Fruit fly (Drosophila melanogaster): ENCODE data around the gene GCC185.
A peak's percentile ranks its signal among the peaks of the same experiment; 100 is the strongest.

Gene GCC185

DNA sequence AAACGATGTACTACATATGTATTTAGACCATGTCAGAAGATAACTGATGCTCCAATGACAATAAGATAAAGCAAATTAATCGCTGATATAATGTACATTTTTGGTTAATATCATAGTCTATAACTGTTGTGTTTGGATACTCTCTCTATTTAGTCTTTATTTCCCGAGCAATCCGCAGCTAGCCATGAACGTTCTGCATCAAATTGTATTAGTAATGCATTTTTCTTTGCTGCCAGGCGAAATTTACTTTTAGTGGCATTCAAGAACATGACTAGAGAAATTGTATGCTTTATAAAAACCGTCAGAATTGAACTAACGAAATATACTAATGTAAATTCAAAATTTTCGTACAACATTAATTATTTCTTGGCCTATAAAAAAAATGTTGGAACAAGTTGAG is 39.2 kb upstream of the GCC185 start, which contains the start of gene GC2:
GC2 (plus strand) TSS at position 301 of the 400 bp plus-strand sequence.
- TF ChIP-seq CG7745 (tag; optimal IDR thresholded peaks at IDR 0.05) (no peak), knrl (GFP tag; IDR thresholded peaks at IDR 0.05; ENCODE audit: partially characterized antibody) (no peak), nmo (GFP tag; optimal IDR thresholded peaks at IDR 0.05) (no peak), Dek (tag; optimal IDR thresholded peaks at IDR 0.05) (no peak), CG34422 (GFP tag; IDR thresholded peaks at IDR 0.05) (no peak), CG1233 (GFP tag; optimal IDR thresholded peaks at IDR 0.05) (no peak), CG7271 (tag; optimal IDR thresholded peaks at IDR 0.05) (no peak), CG10654 (GFP tag; optimal IDR thresholded peaks at IDR 0.05) (no peak), CG34376 (GFP tag; optimal IDR thresholded peaks at IDR 0.05) (no peak), tin (GFP tag; optimal IDR thresholded peaks at IDR 0.05) (no peak), CG3407 (GFP tag; optimal IDR thresholded peaks at IDR 0.05) (no peak), CG14965 (GFP tag; optimal IDR thresholded peaks at IDR 0.05; ENCODE audit: borderline replicate concordance) (no peak)

dm6 chr3R:11973826-11974225 is 36.7 kb upstream of the GCC185 start:
- TF ChIP-seq Med (GFP tag): peak; percentile 35
- TF ChIP-seq Bgb (GFP tag; IDR thresholded peaks at IDR 0.05; ENCODE audit: partially characterized antibody): 0 out of 2 replicates have a peak, but pooled peaks have one; percentile 10
- TF ChIP-seq gfzf (GFP tag; optimal IDR thresholded peaks at IDR 0.05): no peak

- TF ChIP-seq btn (GFP tag; optimal IDR thresholded peaks at IDR 0.05): no peak
- TF ChIP-seq Xrp1 (GFP tag; IDR thresholded peaks at IDR 0.05): 0 out of 2 replicates have a peak, but pooled peaks have one; percentile 25
- no peak for TF ChIP-seq chn (GFP tag; optimal IDR thresholded peaks at IDR 0.05)
- no peak for TF ChIP-seq CG6813 (GFP tag; optimal IDR thresholded peaks at IDR 0.05)
- TF ChIP-seq onecut (GFP tag; IDR thresholded peaks at IDR 0.05): no peak
- TF ChIP-seq grn (GFP tag; optimal IDR thresholded peaks at IDR 0.05): no peak
- no peak for TF ChIP-seq nerfin-1 (tag; optimal IDR thresholded peaks at IDR 0.05)
- TF ChIP-seq Hr51 (GFP tag; optimal IDR thresholded peaks at IDR 0.05): no peak
- TF ChIP-seq CG6791 (GFP tag; IDR thresholded peaks at IDR 0.05; ENCODE audit: partially characterized antibody): no peak
- no peak for TF ChIP-seq B-H1 (GFP tag; IDR thresholded peaks at IDR 0.05)
- TF ChIP-seq pros (GFP tag; optimal IDR thresholded peaks at IDR 0.05): no peak
- no peak for TF ChIP-seq vnd (GFP tag; IDR thresholded peaks at IDR 0.05; ENCODE audit: partially characterized antibody)
- no peak for TF ChIP-seq lbe (GFP tag; optimal IDR thresholded peaks at IDR 0.05)
- no peak for TF ChIP-seq fd96Cb (tag; optimal IDR thresholded peaks at IDR 0.05)
- peak; percentile 90 for TF ChIP-seq Dp (GFP tag; optimal IDR thresholded peaks at IDR 0.05)
- TF ChIP-seq CG13775 (GFP tag; optimal IDR thresholded peaks at IDR 0.05): no peak
- TF ChIP-seq NK7.1 (GFP tag; optimal IDR thresholded peaks at IDR 0.05): no peak
- peak; percentile 31 for TF ChIP-seq CG12659 (GFP tag; optimal IDR thresholded peaks at IDR 0.05)
- no peak for TF ChIP-seq wdn (GFP tag; IDR thresholded peaks at IDR 0.05)
- no peak for TF ChIP-seq CG2129 (GFP tag; IDR thresholded peaks at IDR 0.05; ENCODE audit: partially characterized antibody)
- TF ChIP-seq Tbp (GFP tag; optimal IDR thresholded peaks at IDR 0.05): no peak
- TF ChIP-seq CG17385 (GFP tag; optimal IDR thresholded peaks at IDR 0.05): peak; percentile 17
- TF ChIP-seq run (tag; optimal IDR thresholded peaks at IDR 0.05): no peak
- TF ChIP-seq MTF-1 (GFP tag; optimal IDR thresholded peaks at IDR 0.05; ENCODE audit: borderline replicate concordance): no peak
- TF ChIP-seq Six4 (GFP tag; optimal IDR thresholded peaks at IDR 0.05): no peak
- TF ChIP-seq dpn (GFP tag; optimal IDR thresholded peaks at IDR 0.05): peak in 1 of 2 experiments; percentile 2
- TF ChIP-seq so (GFP tag; IDR thresholded peaks at IDR 0.05): no peak
- no peak for TF ChIP-seq Gsc (GFP tag; IDR thresholded peaks at IDR 0.05)
- TF ChIP-seq CG4328 (GFP tag; optimal IDR thresholded peaks at IDR 0.05): no peak
- no peak for TF ChIP-seq CG12104 (GFP tag; optimal IDR thresholded peaks at IDR 0.05)
- TF ChIP-seq CG8944 (GFP tag; optimal IDR thresholded peaks at IDR 0.05): no peak
- no peak for TF ChIP-seq NC2α (GFP tag; optimal IDR thresholded peaks at IDR 0.05)
- no peak for TF ChIP-seq Lpt (GFP tag; optimal IDR thresholded peaks at IDR 0.05)
These were observed 35.9 kb upstream of the GCC185 start, which contains the start of gene Tango9 for dm6 chr3R:11974631-11975030. TSS of gene Tango9 (minus strand) at chr3R:11974910.

All from whole organism, embryonic.